Worm (Caenorhabditis elegans): ENCODE data around the gene ugt-59.

DNA sequence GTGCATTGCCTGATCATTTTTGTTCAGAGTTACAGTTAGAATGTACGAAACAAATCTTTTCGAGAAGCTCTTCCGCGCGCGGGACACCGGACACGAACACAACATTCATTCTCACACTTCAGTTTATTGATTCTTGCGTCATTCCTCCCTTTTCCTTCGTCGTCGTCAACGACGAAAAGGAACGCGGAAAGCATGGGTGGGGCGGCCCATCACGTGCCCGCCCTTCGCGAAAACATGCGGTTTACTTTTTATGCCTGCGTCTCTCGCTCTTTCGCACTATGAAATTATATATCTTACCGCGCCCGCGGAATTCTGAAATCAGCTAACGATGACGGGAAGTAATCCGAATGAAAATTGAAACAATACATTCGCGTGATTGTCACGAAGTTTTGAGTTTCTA, 20.2 kb downstream of the ugt-59 start:
- no peak for TF ChIP-seq flt-1 (GFP tag; IDR thresholded peaks at IDR 0.05)
- no peak for TF ChIP-seq aly-1 (tag; optimal IDR thresholded peaks at IDR 0.05)
- no peak for TF ChIP-seq sea-1 (GFP tag; conservative IDR thresholded peaks at IDR 0.05)
- TF ChIP-seq pes-1 (GFP tag; IDR thresholded peaks at IDR 0.05), result no peak
- no peak; the same call in 1 of the 2 replicates for TF ChIP-seq tbx-37 (GFP tag; conservative IDR thresholded peaks at IDR 0.05)
- TF ChIP-seq ama-1 (optimal IDR thresholded peaks at IDR 0.05), result no peak
- TF ChIP-seq tra-4 (tag; optimal IDR thresholded peaks at IDR 0.05), result no peak
- no peak for TF ChIP-seq scrt-1 (GFP tag; IDR thresholded peaks at IDR 0.05)
- no peak for TF ChIP-seq hmbx-1 (tag; optimal IDR thresholded peaks at IDR 0.05)
- peak; percentile 37 for TF ChIP-seq hmg-4 (GFP tag; optimal IDR thresholded peaks at IDR 0.05)
- TF ChIP-seq ceh-13 (GFP tag; optimal IDR thresholded peaks at IDR 0.05), result no peak
- TF ChIP-seq ceh-36 (tag; optimal IDR thresholded peaks at IDR 0.05), result no peak
- TF ChIP-seq hnd-1 (tag; optimal IDR thresholded peaks at IDR 0.05), result no peak
